Worm (Caenorhabditis elegans): ENCODE data around the gene eif-1.

ce11 chrII:4966576-4966975, 26.8 kb downstream of the eif-1 start:
- TF ChIP-seq mdl-1 (tag; optimal IDR thresholded peaks at IDR 0.05) (no peak), skn-1 (tag; optimal IDR thresholded peaks at IDR 0.05) (no peak), aly-2 (tag; optimal IDR thresholded peaks at IDR 0.05) (no peak), nhr-76 (tag; optimal IDR thresholded peaks at IDR 0.05) (no peak), tbx-2 (tag; optimal IDR thresholded peaks at IDR 0.05) (no peak), nhr-20 (tag; optimal IDR thresholded peaks at IDR 0.05) (no peak), ama-1 (optimal IDR thresholded peaks at IDR 0.05) (no peak)
